Worm (Caenorhabditis elegans) whole organism, early embryonic: ENCODE measurements around the gene gcy-3.

Experiments used
- B0310.2 ChIP-seq: sonication (generic microtip); optimal IDR thresholded peaks from 2 replicates; lab custom pipeline; 2016; ENCODE audit warnings: mild to moderate bottlenecking, missing genetic modification characterization, missing compliant biosample characterization
- aly-1 ChIP-seq: sonication (generic microtip); optimal IDR thresholded peaks from 2 replicates; lab custom pipeline; 2016; ENCODE audit warnings: missing genetic modification characterization, missing compliant biosample characterization
- ama-1 ChIP-seq: fragments of 150-350 bp; optimal IDR thresholded peaks from 2 replicates; lab custom pipeline; 2014
- ets-7 ChIP-seq: sonication (generic microtip); optimal IDR thresholded peaks from 2 replicates; lab custom pipeline; 2016; ENCODE audit warnings: missing genotype, missing genetic modification characterization, missing compliant biosample characterization
- flt-1 ChIP-seq: fragments of 200-800 bp; sonication (Bioruptor generic); IDR thresholded peaks from 2 replicates; pipeline ENCODE4 v1.3.6; 2022; ENCODE audit warnings: missing genetic modification characterization, missing compliant biosample characterization
- hmbx-1 ChIP-seq: sonication (generic microtip); optimal IDR thresholded peaks from 2 replicates; lab custom pipeline; 2016; ENCODE audit warnings: mild to moderate bottlenecking, missing genetic modification characterization, missing compliant biosample characterization
- hnd-1 ChIP-seq: sonication (generic microtip); optimal IDR thresholded peaks from 2 replicates; lab custom pipeline; 2016; ENCODE audit warnings: missing genetic modification characterization, missing compliant biosample characterization
- tra-4 ChIP-seq: sonication (generic microtip); optimal IDR thresholded peaks from 2 replicates; lab custom pipeline; 2017; ENCODE audit warnings: missing genetic modification characterization, missing compliant biosample characterization

- TF ChIP-seq B0310.2 (tag; lab: Kevin White, UChicago) (no peak), ama-1 (no peak), hmbx-1 (tag; lab: Kevin White, UChicago) (no peak), tra-4 (tag; lab: Kevin White, UChicago) (no peak), flt-1 (GFP tag; lab: Robert Waterston, UW) (no peak), hnd-1 (tag; lab: Kevin White, UChicago) (no peak), aly-1 (tag; lab: Kevin White, UChicago) (no peak), ets-7 (tag; lab: Kevin White, UChicago) (no peak)
Observed at ce11 chrII:9500926-9501325, 6.2 kb downstream of the gcy-3 start.
